Fruit fly (Drosophila melanogaster) whole organism, wandering third instar larva: Measurements from ENCODE around the gene dbf.
A peak's percentile ranks its signal among the peaks of the same experiment; 100 is the strongest.

Experiments used
- CG9705 ChIP-seq: fragments of 200-800 bp; sonication (Bioruptor generic); optimal IDR thresholded peaks from 2 replicates; lab custom pipeline; 2018; ENCODE audit warnings: missing biosample characterization, mild to moderate bottlenecking, missing genetic modification characterization
- CrebA ChIP-seq: fragments of 200-800 bp; sonication (Bioruptor generic); optimal IDR thresholded peaks from 2 replicates; lab custom pipeline; 2016; ENCODE audit warnings: missing biosample characterization, mild to moderate bottlenecking, missing genetic modification characterization, borderline replicate concordance
- Dfd ChIP-seq: fragments of >200 bp; optimal IDR thresholded peaks from 2 replicates; lab custom pipeline; 2017; ENCODE audit warnings: missing biosample characterization, missing genetic modification characterization
- Dif ChIP-seq: fragments of 200-275, 200-300 bp; sonication (Bioruptor generic); optimal IDR thresholded peaks from 2 replicates; lab custom pipeline; 2018; ENCODE audit warnings: missing biosample characterization, missing genetic modification characterization; ENCODE audit not compliant: partially characterized antibody
- GATAd ChIP-seq: sonication (Bioruptor generic); optimal IDR thresholded peaks from 2 replicates; lab custom pipeline; 2016; ENCODE audit warnings: missing biosample characterization, missing genetic modification characterization
- HLH106 ChIP-seq: fragments of 200-800 bp; optimal IDR thresholded peaks from 3 replicates; lab custom pipeline; 2019; ENCODE audit warnings: missing biosample characterization, mild to moderate bottlenecking, missing genetic modification characterization, moderate library complexity
- Hnf4 ChIP-seq: fragments of 200-800 bp; sonication (Bioruptor generic); optimal IDR thresholded peaks from 2 replicates; lab custom pipeline; 2016; ENCODE audit warnings: missing biosample characterization, mild to moderate bottlenecking, missing genetic modification characterization
- Hr78 ChIP-seq: fragments of >200 bp; optimal IDR thresholded peaks from 2 replicates; lab custom pipeline; 2017; ENCODE audit warnings: missing biosample characterization, missing genetic modification characterization
- Hr83 ChIP-seq: fragments of 200-300 bp; sonication (Bioruptor generic); optimal IDR thresholded peaks from 2 replicates; lab custom pipeline; 2016; ENCODE audit warnings: missing biosample characterization, mild to moderate bottlenecking, missing genetic modification characterization, moderate library complexity; ENCODE audit not compliant: poor library complexity, severe bottlenecking
- Jra ChIP-seq: sonication (Bioruptor generic); optimal IDR thresholded peaks from 2 replicates; lab custom pipeline; 2016; ENCODE audit warnings: missing biosample characterization, missing genetic modification characterization
- Mio ChIP-seq: sonication (Bioruptor generic); optimal IDR thresholded peaks from 2 replicates; lab custom pipeline; 2016; ENCODE audit warnings: missing biosample characterization, missing genetic modification characterization
- Myc ChIP-seq: fragments of >200 bp; optimal IDR thresholded peaks from 2 replicates; lab custom pipeline; 2017
- N ChIP-seq: fragments of >200 bp; optimal IDR thresholded peaks from 2 replicates; lab custom pipeline; 2018; ENCODE audit warnings: missing biosample characterization, missing external identifiers, missing genetic modification characterization
- OdsH ChIP-seq: fragments of 200-800 bp; sonication (Bioruptor generic); optimal IDR thresholded peaks from 2 replicates; lab custom pipeline; 2016; ENCODE audit warnings: missing biosample characterization, mild to moderate bottlenecking, missing genetic modification characterization
- Rel ChIP-seq, 2 experiments: fragments of 200-800 bp; sonication (Bioruptor generic) in 1 of 2; optimal IDR thresholded peaks; 2 replicates in 1 of 2; 3 replicates in 1 of 2; lab custom pipeline; 2016 to 2019; ENCODE audit warnings: mild to moderate bottlenecking in 2 of 2, missing biosample characterization in 2 of 2, missing genetic modification characterization in 2 of 2, moderate library complexity in 1 of 2
- Sp1 ChIP-seq: fragments of 200-800 bp; sonication (Bioruptor generic); optimal IDR thresholded peaks from 3 replicates; lab custom pipeline; 2019; ENCODE audit warnings: missing biosample characterization, mild to moderate bottlenecking, missing genetic modification characterization, moderate library complexity
- Vsx2 ChIP-seq: fragments of 200-300, 225-300 bp; sonication (Bioruptor generic); optimal IDR thresholded peaks from 2 replicates; lab custom pipeline; 2018; ENCODE audit warnings: missing biosample characterization, missing genetic modification characterization; ENCODE audit not compliant: partially characterized antibody
- br ChIP-seq: fragments of 200-800 bp; sonication (Bioruptor generic); optimal IDR thresholded peaks from 2 replicates; lab custom pipeline; 2016; ENCODE audit warnings: missing biosample characterization, missing genetic modification characterization
- brk ChIP-seq: fragments of 200-800 bp; sonication (Bioruptor generic); optimal IDR thresholded peaks from 2 replicates; lab custom pipeline; 2016; ENCODE audit warnings: missing biosample characterization, mild to moderate bottlenecking, missing genetic modification characterization
- dl ChIP-seq, 2 experiments: fragments of 175-275, 200-275 bp in 1 of 2; fragments of 200-275 bp in 1 of 2; sonication (Bioruptor generic); optimal IDR thresholded peaks; lab custom pipeline; 2018; ENCODE audit warnings: mild to moderate bottlenecking in 2 of 2, missing biosample characterization in 2 of 2, missing genetic modification characterization in 2 of 2, moderate library complexity in 2 of 2; ENCODE audit not compliant: partially characterized antibody in 2 of 2, insufficient read depth in 1 of 2
- dmrt93B ChIP-seq: fragments of 200-800 bp; sonication (Bioruptor generic); optimal IDR thresholded peaks from 2 replicates; lab custom pipeline; 2018; ENCODE audit warnings: missing biosample characterization, mild to moderate bottlenecking, missing genetic modification characterization
- ey ChIP-seq: fragments of 200-800 bp; sonication (Bioruptor generic); optimal IDR thresholded peaks from 2 replicates; lab custom pipeline; 2016; ENCODE audit warnings: missing biosample characterization, missing genetic modification characterization
- foxo ChIP-seq, 2 experiments: fragments of 200-800 bp; sonication (Bioruptor generic); optimal IDR thresholded peaks; 2 replicates in 1 of 2; 3 replicates in 1 of 2; lab custom pipeline; 2016 to 2017; ENCODE audit warnings: missing biosample characterization in 2 of 2, missing genetic modification characterization in 2 of 2
- fru ChIP-seq: fragments of 200-800 bp; sonication (Bioruptor generic); optimal IDR thresholded peaks from 3 replicates; lab custom pipeline; 2016; ENCODE audit warnings: missing biosample characterization, mild to moderate bottlenecking, missing genetic modification characterization
- h ChIP-seq: fragments of 200-800 bp; sonication (Bioruptor generic); optimal IDR thresholded peaks from 3 replicates; lab custom pipeline; 2016; ENCODE audit warnings: missing biosample characterization, mild to moderate bottlenecking, missing genetic modification characterization
- lola ChIP-seq: fragments of >200 bp; optimal IDR thresholded peaks from 2 replicates; lab custom pipeline; 2017; ENCODE audit warnings: missing biosample characterization, missing genetic modification characterization
- pan ChIP-seq: fragments of >200 bp; optimal IDR thresholded peaks from 2 replicates; lab custom pipeline; 2017
- psq ChIP-seq: fragments of 200-800 bp; sonication (Bioruptor generic); optimal IDR thresholded peaks from 3 replicates; lab custom pipeline; 2017; ENCODE audit warnings: missing biosample characterization, mild to moderate bottlenecking, missing genetic modification characterization, moderate library complexity
- rgr ChIP-seq: fragments of 200-800 bp; sonication (Bioruptor generic); optimal IDR thresholded peaks from 3 replicates; lab custom pipeline; 2016; ENCODE audit warnings: missing biosample characterization, mild to moderate bottlenecking, missing genetic modification characterization
- sage ChIP-seq: fragments of 200-800 bp; sonication (Bioruptor generic); optimal IDR thresholded peaks from 2 replicates; lab custom pipeline; 2016; ENCODE audit warnings: missing biosample characterization, mild to moderate bottlenecking, missing genetic modification characterization
- sv ChIP-seq: fragments of 200-800 bp; sonication (Bioruptor generic); optimal IDR thresholded peaks from 3 replicates; lab custom pipeline; 2016; ENCODE audit warnings: missing biosample characterization, missing genetic modification characterization
- usp ChIP-seq: fragments of >200 bp; optimal IDR thresholded peaks from 2 replicates; lab custom pipeline; 2017; ENCODE audit warnings: missing biosample characterization, missing genetic modification characterization
- woc ChIP-seq: sonication (Bioruptor generic); optimal IDR thresholded peaks from 2 replicates; lab custom pipeline; 2016; ENCODE audit warnings: missing biosample characterization, mild to moderate bottlenecking, missing genetic modification characterization

Gene dbf

dm6 chr2L:10625935-10626334, 25.5 kb upstream of the dbf start:
- TF ChIP-seq Hr78 (GFP tag; lab: Kevin White, UChicago) (no peak), woc (GFP tag; lab: Kevin White, UChicago) (no peak), Hr83 (GFP tag; lab: Kevin White, UChicago) (no peak), sage (no peak), Sp1 (GFP tag; lab: Kevin White, UChicago) (no peak), h (GFP tag; lab: Kevin White, UChicago) (no peak), HLH106 (no peak), dmrt93B (GFP tag; lab: Kevin White, UChicago) (no peak), Dfd (no peak), dl (GFP tag; optimal IDR thresholded peaks at IDR 0.05; lab: Kevin White, UChicago; ENCODE audit: insufficient read depth in 1 of 2, partially characterized antibody in 2 of 2) (no peak), fru (GFP tag; lab: Kevin White, UChicago) (no peak), sv (GFP tag; lab: Kevin White, UChicago) (no peak), psq (GFP tag; lab: Kevin White, UChicago) (no peak), Hnf4 (no peak), Vsx2 (GFP tag; lab: Kevin White, UChicago) (no peak), pan (lab: Kevin White, UChicago) (no peak), foxo (GFP tag; optimal IDR thresholded peaks at IDR 0.05; lab: Kevin White, UChicago) (no peak)

- TF ChIP-seq Hr78 (GFP tag; lab: Kevin White, UChicago): no peak
- TF ChIP-seq Vsx2 (GFP tag; lab: Kevin White, UChicago): no peak
- TF ChIP-seq Myc: no peak
- no peak for TF ChIP-seq CrebA (GFP tag; lab: Kevin White, UChicago)
- peak; percentile 31 for TF ChIP-seq fru (GFP tag; lab: Kevin White, UChicago)
- TF ChIP-seq usp: no peak
- TF ChIP-seq Hnf4: no peak
- no peak for TF ChIP-seq brk (GFP tag; lab: Kevin White, UChicago)
- TF ChIP-seq rgr (GFP tag; lab: Kevin White, UChicago): peak; percentile 22
- TF ChIP-seq ey (GFP tag; lab: Kevin White, UChicago): peak; percentile 30
- TF ChIP-seq Mio (GFP tag; lab: Kevin White, UChicago): no peak
- no peak for TF ChIP-seq OdsH (GFP tag; lab: Kevin White, UChicago)
- peak; percentile 9 for TF ChIP-seq br (GFP tag; lab: Kevin White, UChicago)
- TF ChIP-seq HLH106: peak; percentile 41
- peak in 1 of 2 experiments; percentile 28 for TF ChIP-seq foxo (GFP tag; optimal IDR thresholded peaks at IDR 0.05; lab: Kevin White, UChicago)
- TF ChIP-seq h (GFP tag; lab: Kevin White, UChicago): peak; percentile 42
- no peak for TF ChIP-seq CG9705 (GFP tag; lab: Kevin White, UChicago)
- no peak for TF ChIP-seq sage
- no peak for TF ChIP-seq Hr83 (GFP tag; lab: Kevin White, UChicago)
Measured at dm6 chr2L:10632702-10633101, 18.7 kb upstream of the dbf start.

- TF ChIP-seq Jra: no peak
- TF ChIP-seq GATAd (GFP tag; lab: Kevin White, UChicago): no peak
- TF ChIP-seq Vsx2 (GFP tag; lab: Kevin White, UChicago): no peak
- TF ChIP-seq woc (GFP tag; lab: Kevin White, UChicago): no peak
- TF ChIP-seq Hr78 (GFP tag; lab: Kevin White, UChicago): no peak
- no peak for TF ChIP-seq dmrt93B (GFP tag; lab: Kevin White, UChicago)
- TF ChIP-seq lola (GFP tag; lab: Kevin White, UChicago): no peak
- TF ChIP-seq Rel (GFP tag; optimal IDR thresholded peaks at IDR 0.05; lab: Kevin White, UChicago): no peak
- no peak for TF ChIP-seq Rel (tag; optimal IDR thresholded peaks at IDR 0.05; lab: Kevin White, UChicago)
- TF ChIP-seq N (GFP tag; lab: Kevin White, UChicago): no peak
- no peak for TF ChIP-seq psq (GFP tag; lab: Kevin White, UChicago)
Measured at dm6 chr2L:10638371-10638770, 13.0 kb upstream of the dbf start, which contains the start of gene CG7329. CG7329 (minus strand) TSS chr2L:10638471.

- TF ChIP-seq Dif (no peak), foxo (GFP tag; optimal IDR thresholded peaks at IDR 0.05; lab: Kevin White, UChicago) (no peak), psq (GFP tag; lab: Kevin White, UChicago) (no peak)
Measured at dm6 chr2L:10639631-10640030, 11.8 kb upstream of the dbf start, which contains the start of gene CG31872. CG31872 (plus strand) TSS chr2L:10639931.
